Worm (Caenorhabditis elegans) whole organism, L3 larva: ENCODE data around the gene vps-11.
A peak's percentile ranks its signal among the peaks of the same experiment; 100 is the strongest.

Source experiments
- R02D3.7 ChIP-seq: fragments of 150-350 bp; optimal IDR thresholded peaks from 2 replicates; lab custom pipeline; 2014; ENCODE audit warnings: missing biosample characterization, missing genetic modification characterization
- ZK546.5 ChIP-seq: sonication (generic microtip); optimal IDR thresholded peaks from 2 replicates; lab custom pipeline; 2017; ENCODE audit warnings: missing biosample characterization, missing genetic modification characterization
- aly-2 ChIP-seq: fragments of 150-350 bp; optimal IDR thresholded peaks from 2 replicates; lab custom pipeline; 2014; ENCODE audit warnings: missing biosample characterization, missing genetic modification characterization
- ama-1 ChIP-seq: fragments of 150-350 bp; optimal IDR thresholded peaks from 2 replicates; lab custom pipeline; 2018
- ceh-16 ChIP-seq: sonication (generic microtip); optimal IDR thresholded peaks from 2 replicates; lab custom pipeline; 2017; ENCODE audit warnings: missing biosample characterization, missing genetic modification characterization
- ceh-82 ChIP-seq: fragments of 150-350 bp; optimal IDR thresholded peaks from 2 replicates; lab custom pipeline; 2014; ENCODE audit warnings: missing biosample characterization, missing genetic modification characterization
- ceh-9 ChIP-seq: sonication (generic microtip); optimal IDR thresholded peaks from 2 replicates; lab custom pipeline; 2018; ENCODE audit warnings: missing biosample characterization, missing genetic modification characterization
- daf-12 ChIP-seq: fragments of 150-350 bp; optimal IDR thresholded peaks from 2 replicates; lab custom pipeline; 2014; ENCODE audit warnings: missing biosample characterization, missing genetic modification reagents, missing genetic modification characterization
- egl-27 ChIP-seq: sonication (generic microtip); optimal IDR thresholded peaks from 4 replicates; lab custom pipeline; 2017; ENCODE audit warnings: missing biosample characterization, missing genetic modification reagents, missing genetic modification characterization
- egl-5 ChIP-seq: fragments of 150-350 bp; optimal IDR thresholded peaks from 2 replicates; lab custom pipeline; 2017; ENCODE audit warnings: missing biosample characterization, missing genetic modification reagents, missing genetic modification characterization, inconsistent platforms
- elt-1 ChIP-seq: fragments of 150-350 bp; optimal IDR thresholded peaks from 2 replicates; lab custom pipeline; 2014; ENCODE audit warnings: missing biosample characterization, missing genetic modification characterization
- elt-3 ChIP-seq, 3 experiments: fragments of 150-350 bp in 1 of 3; sonication (generic microtip) in 2 of 3; optimal IDR thresholded peaks; 2 replicates in 2 of 3; 4 replicates in 1 of 3; lab custom pipeline; 2014 to 2017; ENCODE audit warnings: missing biosample characterization in 3 of 3, missing genetic modification characterization in 3 of 3
- eor-1 ChIP-seq, 2 experiments: fragments of 150-350 bp; optimal IDR thresholded peaks; 2 replicates each; lab custom pipeline; 2014 to 2018; ENCODE audit warnings: missing biosample characterization in 2 of 2, missing genetic modification characterization in 2 of 2
- fkh-10 ChIP-seq: sonication (generic microtip); optimal IDR thresholded peaks from 2 replicates; lab custom pipeline; 2017; ENCODE audit warnings: missing biosample characterization, missing genetic modification reagents, missing genetic modification characterization
- fkh-2 ChIP-seq: fragments of 150-350 bp; optimal IDR thresholded peaks from 2 replicates; lab custom pipeline; 2014; ENCODE audit warnings: missing biosample characterization, missing genetic modification reagents, missing genetic modification characterization
- fos-1 ChIP-seq: fragments of 150-350 bp; optimal IDR thresholded peaks from 2 replicates; lab custom pipeline; 2014; ENCODE audit warnings: missing biosample characterization, missing genetic modification characterization
- hmg-11 ChIP-seq: sonication (generic microtip); optimal IDR thresholded peaks from 2 replicates; lab custom pipeline; 2016; ENCODE audit warnings: missing genetic modification characterization, missing compliant biosample characterization
- jun-1 ChIP-seq: fragments of 150-350 bp; optimal IDR thresholded peaks from 2 replicates; lab custom pipeline; 2014; ENCODE audit warnings: missing biosample characterization, missing genetic modification reagents, missing genetic modification characterization
- lin-15B ChIP-seq: fragments of 150-350 bp; optimal IDR thresholded peaks from 2 replicates; lab custom pipeline; 2014; ENCODE audit warnings: missing biosample characterization, missing genetic modification characterization
- lin-39 ChIP-seq: fragments of 150-350 bp; optimal IDR thresholded peaks from 2 replicates; lab custom pipeline; 2018; ENCODE audit warnings: missing biosample characterization, missing genetic modification reagents, missing genetic modification characterization
- lsy-12 ChIP-seq: sonication (generic microtip); optimal IDR thresholded peaks from 2 replicates; lab custom pipeline; 2016; ENCODE audit warnings: mild to moderate bottlenecking, missing genetic modification characterization, missing compliant biosample characterization
- mdl-1 ChIP-seq: fragments of 150-350 bp; optimal IDR thresholded peaks from 2 replicates; lab custom pipeline; 2014; ENCODE audit warnings: missing biosample characterization, missing genetic modification characterization
- mml-1 ChIP-seq: fragments of 150-350 bp; sonication (generic microtip); optimal IDR thresholded peaks from 3 replicates; lab custom pipeline; 2014; ENCODE audit warnings: missing biosample characterization, missing genetic modification characterization
- nfya-1 ChIP-seq: sonication (generic microtip); optimal IDR thresholded peaks from 2 replicates; lab custom pipeline; 2017; ENCODE audit warnings: missing genetic modification characterization, mild to moderate bottlenecking, missing compliant biosample characterization, antibody characterized with exemption, moderate library complexity; ENCODE audit not compliant: insufficient read depth
- nhr-11 ChIP-seq: fragments of 150-350 bp; optimal IDR thresholded peaks from 2 replicates; lab custom pipeline; 2014; ENCODE audit warnings: missing biosample characterization, missing genetic modification characterization
- nhr-12 ChIP-seq: fragments of 150-350 bp; optimal IDR thresholded peaks from 2 replicates; lab custom pipeline; 2014; ENCODE audit warnings: missing biosample characterization, missing genetic modification characterization
- nhr-23 ChIP-seq: fragments of 150-350 bp; optimal IDR thresholded peaks from 2 replicates; lab custom pipeline; 2014; ENCODE audit warnings: missing biosample characterization, missing genetic modification reagents, missing genetic modification characterization
- nhr-237 ChIP-seq: fragments of 150-350 bp; optimal IDR thresholded peaks from 2 replicates; lab custom pipeline; 2014; ENCODE audit warnings: missing biosample characterization, missing genetic modification characterization
- nhr-25 ChIP-seq: sonication (generic microtip); optimal IDR thresholded peaks from 2 replicates; lab custom pipeline; 2017; ENCODE audit warnings: missing biosample characterization, missing genetic modification characterization
- nhr-28 ChIP-seq: fragments of 150-350 bp; optimal IDR thresholded peaks from 2 replicates; lab custom pipeline; 2014; ENCODE audit warnings: missing biosample characterization, missing genetic modification characterization
- nhr-43 ChIP-seq: sonication (generic microtip); optimal IDR thresholded peaks from 2 replicates; lab custom pipeline; 2016; ENCODE audit warnings: mild to moderate bottlenecking, missing genetic modification characterization, missing compliant biosample characterization; ENCODE audit not compliant: poor library complexity, severe bottlenecking
- nhr-67 ChIP-seq: fragments of 150-350 bp; optimal IDR thresholded peaks from 2 replicates; lab custom pipeline; 2014; ENCODE audit warnings: missing biosample characterization, missing genetic modification characterization
- nhr-76 ChIP-seq: fragments of 150-350 bp; sonication (generic microtip); optimal IDR thresholded peaks from 5 replicates; lab custom pipeline; 2014; ENCODE audit warnings: missing biosample characterization, missing genetic modification characterization
- nhr-77 ChIP-seq: fragments of 150-350 bp; optimal IDR thresholded peaks from 2 replicates; lab custom pipeline; 2014; ENCODE audit warnings: missing biosample characterization, missing genetic modification characterization
- pha-4 ChIP-seq: fragments of 150-350 bp; optimal IDR thresholded peaks from 2 replicates; lab custom pipeline; 2014; ENCODE audit warnings: missing biosample characterization, missing genetic modification reagents, missing genetic modification characterization
- pqm-1 ChIP-seq: fragments of 150-350 bp; optimal IDR thresholded peaks from 2 replicates; lab custom pipeline; 2017; ENCODE audit warnings: missing biosample characterization, missing genetic modification characterization, inconsistent platforms
- sea-2 ChIP-seq: fragments of 150-350 bp; sonication (generic microtip); optimal IDR thresholded peaks from 4 replicates; lab custom pipeline; 2014; ENCODE audit warnings: missing biosample characterization, missing genetic modification reagents, missing genetic modification characterization
- skn-1 ChIP-seq: fragments of 150-350 bp; optimal IDR thresholded peaks from 2 replicates; lab custom pipeline; 2014; ENCODE audit warnings: missing biosample characterization, missing genetic modification characterization
- snpc-4 ChIP-seq: fragments of 150-350 bp; optimal IDR thresholded peaks from 2 replicates; lab custom pipeline; 2014; ENCODE audit warnings: missing biosample characterization, missing genetic modification characterization
- tbx-2 ChIP-seq: sonication (generic microtip); optimal IDR thresholded peaks from 2 replicates; lab custom pipeline; 2016; ENCODE audit warnings: mild to moderate bottlenecking, missing genetic modification characterization, missing compliant biosample characterization
- unc-39 ChIP-seq: sonication (generic microtip); optimal IDR thresholded peaks from 4 replicates; lab custom pipeline; 2017; ENCODE audit warnings: missing biosample characterization, missing genetic modification characterization
- unc-62 ChIP-seq: fragments of 150-350 bp; sonication (generic microtip); optimal IDR thresholded peaks from 4 replicates; lab custom pipeline; 2014; ENCODE audit warnings: missing biosample characterization, missing genetic modification reagents, missing genetic modification characterization
- zag-1 ChIP-seq: fragments of 150-350 bp; optimal IDR thresholded peaks from 2 replicates; lab custom pipeline; 2014; ENCODE audit warnings: missing biosample characterization, missing genetic modification characterization
- ztf-11 ChIP-seq: fragments of 150-350 bp; optimal IDR thresholded peaks from 2 replicates; lab custom pipeline; 2014; ENCODE audit warnings: missing biosample characterization, missing genetic modification characterization
- ztf-4 ChIP-seq: fragments of 150-350 bp; optimal IDR thresholded peaks from 2 replicates; lab custom pipeline; 2014; ENCODE audit warnings: missing biosample characterization, missing genetic modification characterization

vps-11 gene

DNA sequence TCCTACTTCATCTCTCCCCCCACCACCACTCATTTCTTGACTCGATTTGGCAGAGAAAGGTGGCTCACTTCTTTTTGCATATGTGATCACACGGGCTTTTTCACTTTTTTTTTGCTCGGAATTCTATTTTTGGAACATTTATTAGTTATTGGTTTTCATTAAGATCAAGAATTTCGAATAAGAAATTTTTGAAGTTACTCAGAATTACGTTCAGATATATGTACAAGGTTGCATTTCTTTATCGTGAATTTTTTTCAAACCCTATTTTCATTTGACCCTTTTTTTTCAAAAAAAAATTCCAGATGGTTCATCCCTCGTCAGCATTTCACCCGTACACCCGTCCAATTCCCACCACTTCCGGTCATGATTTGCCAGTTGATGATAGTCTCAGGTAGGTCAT is 12.1 kb upstream of the vps-11 start, which contains the start of gene ceh-62:
Gene ceh-62 (plus strand): TSS at position 301 of the 400 bp plus-strand sequence.
- TF ChIP-seq egl-27 (tag; lab: Kevin White, UChicago) (no peak), R02D3.7 (no peak), nhr-76 (tag; lab: Kevin White, UChicago) (no peak)

DNA sequence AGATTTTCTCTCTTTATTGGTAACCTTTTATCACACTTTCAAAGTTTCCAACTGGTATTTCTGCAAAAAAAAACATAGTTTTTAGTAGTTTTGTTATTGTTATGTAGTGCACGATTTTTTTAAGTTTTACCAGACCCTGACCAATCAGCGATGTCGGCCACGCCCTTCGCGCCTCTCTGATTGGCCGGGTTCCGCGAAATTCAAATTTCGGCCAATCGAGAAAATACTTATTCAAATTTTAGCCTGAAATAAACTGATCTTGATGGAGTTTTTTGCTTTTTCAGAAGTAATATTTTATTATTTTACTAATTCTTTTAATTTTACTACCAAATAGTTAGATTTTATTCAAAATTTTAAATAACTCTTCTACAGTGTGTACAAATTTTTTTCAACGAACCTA is 11.6 kb upstream of the vps-11 start:
- TF ChIP-seq nfya-1 (tag; lab: Kevin White, UChicago): peak; percentile 60
- no peak for TF ChIP-seq nhr-76 (tag; lab: Kevin White, UChicago)
- no peak for TF ChIP-seq elt-1
- TF ChIP-seq ZK546.5 (tag; lab: Kevin White, UChicago): no peak
- no peak for TF ChIP-seq nhr-77 (tag; lab: Kevin White, UChicago)

DNA sequence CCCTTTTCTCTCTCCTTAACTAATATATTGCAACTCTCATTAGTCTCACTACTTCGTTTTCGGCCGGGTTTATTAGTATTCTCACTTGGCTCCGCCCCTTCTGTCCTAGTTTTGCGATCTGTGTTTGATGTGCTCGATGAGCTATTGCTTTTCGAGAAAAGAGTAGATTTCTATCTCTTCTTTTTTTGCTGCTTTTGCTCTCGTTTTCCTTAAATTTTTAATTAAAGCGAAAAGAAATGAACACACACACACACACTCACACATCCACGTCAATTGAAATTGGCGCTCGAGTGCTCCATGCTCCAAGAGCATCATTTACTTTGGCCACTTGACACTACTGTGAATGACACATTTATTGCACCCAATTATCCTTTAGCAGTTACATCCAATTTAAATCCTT is 11.1 kb upstream of the vps-11 start:
- no peak for TF ChIP-seq unc-39 (tag; lab: Kevin White, UChicago)
- TF ChIP-seq ceh-16 (tag; lab: Kevin White, UChicago): peak; percentile 9

DNA sequence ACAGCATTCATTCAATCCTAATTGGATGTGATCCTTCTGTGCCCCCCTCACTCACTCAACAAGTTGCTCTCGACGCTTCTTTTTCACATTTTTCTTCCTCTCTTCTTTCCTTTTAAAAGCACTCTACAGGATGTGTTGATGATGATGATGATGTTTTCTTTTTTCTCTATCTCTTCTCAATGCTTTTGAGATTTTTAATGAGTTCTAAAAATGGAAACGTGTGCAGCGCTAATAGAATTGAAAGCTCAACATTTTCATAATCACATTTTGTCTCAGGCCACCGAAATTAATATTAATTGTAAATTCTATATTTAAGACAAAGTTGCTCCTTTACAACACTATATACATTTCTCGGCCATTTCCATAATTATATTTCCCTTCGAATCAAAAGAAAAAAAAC is 6.9 kb upstream of the vps-11 start:
- TF ChIP-seq ztf-11 (tag; lab: Kevin White, UChicago) (no peak), nfya-1 (tag; lab: Kevin White, UChicago) (peak; percentile 4)

DNA sequence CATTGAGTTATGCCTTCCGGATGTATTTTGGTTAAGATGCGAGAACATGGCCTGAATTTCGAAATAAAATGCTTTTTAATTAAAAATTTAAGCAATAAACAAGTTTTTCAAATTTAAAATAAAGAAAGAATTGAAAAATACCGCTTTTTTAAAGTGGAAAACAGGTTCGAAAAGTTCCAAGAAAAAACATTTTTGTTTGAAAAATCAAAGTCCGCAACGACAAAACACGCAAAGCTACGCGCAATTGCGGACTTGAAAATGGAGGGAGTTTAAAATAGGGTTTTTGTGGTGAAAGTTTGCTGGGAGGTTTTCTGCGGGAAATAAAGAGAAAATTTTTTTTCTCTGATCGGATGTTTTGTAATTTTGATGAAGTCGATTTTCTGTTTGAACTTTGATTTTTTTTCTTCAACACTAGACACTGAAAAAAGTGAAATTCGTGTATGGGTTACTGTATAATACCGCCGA is 5.2 kb upstream of the vps-11 start, which contains the start of gene npp-19:
Gene npp-19 (minus strand): TSS at position 51 of the 465 bp plus-strand sequence.
- TF ChIP-seq nhr-12 (tag; lab: Kevin White, UChicago): no peak
- peak; percentile 82 for TF ChIP-seq pha-4 (tag; lab: Kevin White, UChicago)
- TF ChIP-seq unc-62: no peak
- no peak for TF ChIP-seq elt-1
- TF ChIP-seq pqm-1 (tag; lab: Kevin White, UChicago): no peak
- peak; percentile 8 for TF ChIP-seq nhr-11 (tag; lab: Kevin White, UChicago)
- peak; percentile 21 for TF ChIP-seq nhr-25 (tag; lab: Kevin White, UChicago)
- TF ChIP-seq R02D3.7: peak; percentile 55
- TF ChIP-seq lsy-12 (tag; lab: Kevin White, UChicago): no peak
- no peak for TF ChIP-seq ztf-11 (tag; lab: Kevin White, UChicago)
- no peak for TF ChIP-seq ztf-4 (tag; lab: Kevin White, UChicago)
- TF ChIP-seq sea-2 (GFP tag; lab: Kevin White, UChicago): no peak
- no peak for TF ChIP-seq lin-39 (tag; lab: Kevin White, UChicago)
- TF ChIP-seq fkh-10 (GFP tag; lab: Kevin White, UChicago): no peak
- no peak for TF ChIP-seq jun-1 (tag; lab: Kevin White, UChicago)
- TF ChIP-seq hmg-11 (tag; lab: Kevin White, UChicago): peak; percentile 33
- peak; percentile 69 for TF ChIP-seq nfya-1 (tag; lab: Kevin White, UChicago)
- peak; percentile 40 for TF ChIP-seq snpc-4 (tag; lab: Kevin White, UChicago)
- no peak for TF ChIP-seq mml-1 (tag; lab: Kevin White, UChicago)
- TF ChIP-seq tbx-2 (tag; lab: Kevin White, UChicago): no peak
- TF ChIP-seq ZK546.5 (tag; lab: Kevin White, UChicago): no peak
- TF ChIP-seq egl-5 (tag; lab: Kevin White, UChicago): no peak
- TF ChIP-seq nhr-76 (tag; lab: Kevin White, UChicago): no peak
- no peak for TF ChIP-seq nhr-67 (tag; lab: Kevin White, UChicago)
- TF ChIP-seq egl-27 (tag; lab: Kevin White, UChicago): no peak
- TF ChIP-seq nhr-77 (tag; lab: Kevin White, UChicago): no peak
- TF ChIP-seq nhr-28 (tag; lab: Kevin White, UChicago): no peak
- no peak for TF ChIP-seq zag-1 (tag; lab: Kevin White, UChicago)
- no peak for TF ChIP-seq mdl-1 (tag; lab: Kevin White, UChicago)
- no peak for TF ChIP-seq unc-39 (tag; lab: Kevin White, UChicago)
- TF ChIP-seq nhr-43 (tag; lab: Kevin White, UChicago): no peak
- no peak for TF ChIP-seq ceh-9
- no peak for TF ChIP-seq nhr-237 (tag; lab: Kevin White, UChicago)
- no peak for TF ChIP-seq ceh-16 (tag; lab: Kevin White, UChicago)
- no peak for TF ChIP-seq elt-3 (tag; optimal IDR thresholded peaks at IDR 0.05; lab: Kevin White, UChicago)
- peak; percentile 59 for TF ChIP-seq lin-15B
- TF ChIP-seq fos-1 (tag; lab: Kevin White, UChicago): no peak
- TF ChIP-seq daf-12: no peak
- no peak for TF ChIP-seq ceh-82 (tag; lab: Kevin White, UChicago)
- no peak for TF ChIP-seq fkh-2 (tag; lab: Kevin White, UChicago)
- TF ChIP-seq skn-1 (tag; lab: Kevin White, UChicago): peak; percentile 50
- no peak for TF ChIP-seq ama-1
- TF ChIP-seq eor-1 (tag; optimal IDR thresholded peaks at IDR 0.05; lab: Kevin White, UChicago): no peak
- TF ChIP-seq aly-2 (tag; lab: Kevin White, UChicago): no peak
- TF ChIP-seq nhr-23 (tag; lab: Kevin White, UChicago): peak; percentile 79
